Worm (Caenorhabditis elegans): ENCODE results near the gene C15B12.1.

DNA sequence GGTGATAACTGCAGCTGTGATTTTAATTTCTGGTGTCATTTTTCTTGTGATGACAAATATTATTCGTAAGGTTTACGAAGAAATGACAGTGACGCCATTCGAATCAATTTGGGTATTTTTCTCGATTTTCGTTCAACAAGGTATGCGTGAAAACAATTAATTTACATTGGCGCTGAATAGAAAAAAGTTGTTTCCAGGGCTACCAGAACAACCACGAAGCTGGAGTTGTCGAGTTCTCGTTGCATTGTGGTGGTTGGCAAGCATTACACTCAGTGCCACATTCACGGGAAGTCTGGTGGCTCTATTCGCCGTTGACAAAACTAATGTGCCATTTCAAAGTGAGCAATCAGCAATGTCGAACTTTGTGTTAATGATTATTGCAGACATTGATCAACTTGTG, 31.1 kb downstream of the C15B12.1 start:
- TF ChIP-seq fos-1 (tag; optimal IDR thresholded peaks at IDR 0.05) (no peak), Y105C5A.15 (GFP tag; IDR thresholded peaks at IDR 0.05) (no peak), lin-38 (GFP tag; IDR thresholded peaks at IDR 0.05) (no peak), nhr-102 (tag; optimal IDR thresholded peaks at IDR 0.05) (no peak), lsy-2 (tag; optimal IDR thresholded peaks at IDR 0.05) (no peak), zag-1 (tag; optimal IDR thresholded peaks at IDR 0.05) (no peak), R02D3.7 (tag; optimal IDR thresholded peaks at IDR 0.05) (no peak), aly-2 (tag; optimal IDR thresholded peaks at IDR 0.05) (no peak)
